Fruit fly (Drosophila melanogaster) whole organism, prepupa: ENCODE measurements around the gene Pde9.
A peak's percentile ranks its signal among the peaks of the same experiment; 100 is the strongest.

Experiments used
- Blimp-1 ChIP-seq: fragments of 200-800 bp; sonication (Bioruptor generic); optimal IDR thresholded peaks from 3 replicates; lab custom pipeline; 2017; ENCODE audit warnings: missing biosample characterization, missing genetic modification characterization, mild to moderate bottlenecking, moderate library complexity, missing genetic modification reagents
- CG10631 ChIP-seq: fragments of 200-800 bp; sonication (Bioruptor generic); optimal IDR thresholded peaks from 2 replicates; lab custom pipeline; 2016; ENCODE audit warnings: missing biosample characterization, missing genetic modification characterization
- CG10669 ChIP-seq: fragments of 200-800 bp; sonication (Bioruptor generic); optimal IDR thresholded peaks from 3 replicates; lab custom pipeline; 2018; ENCODE audit warnings: missing biosample characterization, mild to moderate bottlenecking, missing genetic modification characterization, moderate library complexity
- CG11294 ChIP-seq: fragments of 200-800 bp; sonication (Bioruptor generic); IDR thresholded peaks from 2 replicates; pipeline ENCODE4 v1.3.6; 2022; ENCODE audit warnings: missing biosample characterization, missing genetic modification characterization
- CG11762 ChIP-seq: fragments of 200-800 bp; sonication (Bioruptor generic); optimal IDR thresholded peaks from 3 replicates; lab custom pipeline; 2016; ENCODE audit warnings: missing biosample characterization, missing genetic modification characterization; ENCODE audit not compliant: insufficient read depth
- CG11902 ChIP-seq: fragments of 200-800 bp; sonication (Bioruptor generic); optimal IDR thresholded peaks from 3 replicates; lab custom pipeline; 2016; ENCODE audit warnings: missing biosample characterization, missing genetic modification characterization
- CG15336 ChIP-seq: fragments of 200-800 bp; sonication (Bioruptor generic); IDR thresholded peaks from 2 replicates; pipeline ENCODE4 v1.3.6; 2022; ENCODE audit warnings: missing biosample characterization, missing genetic modification characterization
- CG1621 ChIP-seq: fragments of 200-800 bp; sonication (Bioruptor generic); optimal IDR thresholded peaks from 3 replicates; lab custom pipeline; 2018; ENCODE audit warnings: missing biosample characterization, mild to moderate bottlenecking, missing genetic modification characterization
- CG3032 ChIP-seq: fragments of 200-800 bp; optimal IDR thresholded peaks from 2 replicates; lab custom pipeline; 2019; ENCODE audit warnings: missing biosample characterization, mild to moderate bottlenecking, missing genetic modification characterization, moderate library complexity
- CG31627 ChIP-seq: fragments of 200-800 bp; sonication (Bioruptor generic); optimal IDR thresholded peaks from 3 replicates; lab custom pipeline; 2016; ENCODE audit warnings: missing biosample characterization, missing genetic modification characterization
- CG32006 ChIP-seq: fragments of 200-800 bp; sonication (Bioruptor generic); optimal IDR thresholded peaks from 3 replicates; lab custom pipeline; 2017; ENCODE audit warnings: missing biosample characterization, mild to moderate bottlenecking, missing genetic modification characterization
- CG34406 ChIP-seq: fragments of 200-800 bp; sonication (Bioruptor generic); optimal IDR thresholded peaks from 3 replicates; lab custom pipeline; 2016; ENCODE audit warnings: missing biosample characterization, missing genetic modification characterization
- CG4318 ChIP-seq: fragments of 200-800 bp; sonication (Bioruptor generic); optimal IDR thresholded peaks from 3 replicates; lab custom pipeline; 2017; ENCODE audit warnings: missing biosample characterization, mild to moderate bottlenecking, missing genetic modification characterization
- CG6163 ChIP-seq: fragments of 200-800 bp; sonication (Bioruptor generic); IDR thresholded peaks from 3 replicates; pipeline ENCODE4 v1.3.6; 2022; ENCODE audit warnings: missing biosample characterization, missing genetic modification characterization
- CG6276 ChIP-seq: fragments of 200-800 bp; sonication (Bioruptor generic); optimal IDR thresholded peaks from 2 replicates; lab custom pipeline; 2017; ENCODE audit warnings: missing biosample characterization, mild to moderate bottlenecking, missing genetic modification characterization
- CG6808 ChIP-seq: fragments of 200-800 bp; sonication (Bioruptor generic); optimal IDR thresholded peaks from 3 replicates; lab custom pipeline; 2017; ENCODE audit warnings: missing biosample characterization, missing genetic modification characterization, mild to moderate bottlenecking, moderate library complexity, missing genetic modification reagents
- CG7368 ChIP-seq: fragments of 200-800 bp; sonication (Bioruptor generic); optimal IDR thresholded peaks from 3 replicates; lab custom pipeline; 2016; ENCODE audit warnings: missing biosample characterization, missing genetic modification characterization
- CG8319 ChIP-seq: fragments of 200-800 bp; sonication (Bioruptor generic); optimal IDR thresholded peaks from 3 replicates; lab custom pipeline; 2016; ENCODE audit warnings: missing biosample characterization, missing genetic modification characterization
- Eip75B ChIP-seq: fragments of 200-800 bp; sonication (Bioruptor generic); optimal IDR thresholded peaks from 3 replicates; lab custom pipeline; 2016; ENCODE audit warnings: missing biosample characterization, missing genetic modification characterization
- Eip78C ChIP-seq: fragments of 200-800 bp; sonication (Bioruptor generic); peaks from one replicate; lab custom pipeline; 2016; ENCODE audit warnings: missing biosample characterization, missing genetic modification characterization
- Eip93F ChIP-seq: fragments of 200-800 bp; sonication (Bioruptor generic); optimal IDR thresholded peaks from 2 replicates; lab custom pipeline; 2016; ENCODE audit warnings: missing biosample characterization, mild to moderate bottlenecking, missing genetic modification characterization
- Ets21C ChIP-seq: fragments of 200-800 bp; sonication (Bioruptor generic); optimal IDR thresholded peaks from 3 replicates; lab custom pipeline; 2016; ENCODE audit warnings: missing biosample characterization, missing genetic modification characterization
- Gug ChIP-seq: fragments of 200-800 bp; sonication (Bioruptor generic); IDR thresholded peaks from 2 replicates; pipeline ENCODE4 v1.3.6; 2022; ENCODE audit warnings: missing biosample characterization, missing genetic modification characterization
- Hr4 ChIP-seq: fragments of 200-800 bp; sonication (Bioruptor generic); optimal IDR thresholded peaks from 3 replicates; lab custom pipeline; 2016; ENCODE audit warnings: missing biosample characterization, missing genetic modification characterization
- Lpt ChIP-seq: fragments of 200-800 bp; sonication (Bioruptor generic); optimal IDR thresholded peaks from 3 replicates; lab custom pipeline; 2016; ENCODE audit warnings: missing biosample characterization, missing genetic modification characterization
- OdsH ChIP-seq: fragments of 200-800 bp; sonication (Bioruptor generic); optimal IDR thresholded peaks from 3 replicates; lab custom pipeline; 2016; ENCODE audit warnings: missing biosample characterization, missing genetic modification characterization
- Sox14 ChIP-seq: fragments of 200-800 bp; sonication (Bioruptor generic); optimal IDR thresholded peaks from 3 replicates; lab custom pipeline; 2016; ENCODE audit warnings: missing biosample characterization, missing genetic modification characterization
- Sox15 ChIP-seq: fragments of 200-800 bp; sonication (Bioruptor generic); optimal IDR thresholded peaks from 3 replicates; lab custom pipeline; 2016; ENCODE audit warnings: missing biosample characterization, missing genetic modification characterization
- achi ChIP-seq: fragments of 200-800 bp; sonication (Bioruptor generic); optimal IDR thresholded peaks from 3 replicates; lab custom pipeline; 2016; ENCODE audit warnings: missing biosample characterization, missing genetic modification characterization
- acj6 ChIP-seq: fragments of 200-800 bp; sonication (Bioruptor generic); optimal IDR thresholded peaks from 3 replicates; lab custom pipeline; 2016; ENCODE audit warnings: missing biosample characterization, missing genetic modification characterization
- cyc ChIP-seq: fragments of 200-800 bp; sonication (Bioruptor generic); optimal IDR thresholded peaks from 3 replicates; lab custom pipeline; 2016; ENCODE audit warnings: missing biosample characterization, missing genetic modification characterization
- dac ChIP-seq: fragments of 200-800 bp; sonication (Bioruptor generic); optimal IDR thresholded peaks from 2 replicates; lab custom pipeline; 2017; ENCODE audit warnings: missing biosample characterization, mild to moderate bottlenecking, missing genetic modification characterization
- dsx ChIP-seq: fragments of 200-800 bp; optimal IDR thresholded peaks from 3 replicates; lab custom pipeline; 2019; ENCODE audit warnings: missing biosample characterization, mild to moderate bottlenecking, missing genetic modification characterization, moderate library complexity; ENCODE audit not compliant: poor library complexity, severe bottlenecking
- esn ChIP-seq: fragments of 200-800 bp; sonication (Bioruptor generic); optimal IDR thresholded peaks from 2 replicates; lab custom pipeline; 2016; ENCODE audit warnings: missing biosample characterization, mild to moderate bottlenecking, missing genetic modification characterization, moderate library complexity
- fd85E ChIP-seq: fragments of 200-800 bp; sonication (Bioruptor generic); optimal IDR thresholded peaks from 3 replicates; lab custom pipeline; 2016; ENCODE audit warnings: missing biosample characterization, missing genetic modification characterization
- fkh ChIP-seq: fragments of 200-800 bp; sonication (Bioruptor generic); optimal IDR thresholded peaks from 3 replicates; lab custom pipeline; 2017; ENCODE audit warnings: missing biosample characterization, mild to moderate bottlenecking, missing genetic modification characterization, moderate library complexity
- lz ChIP-seq: fragments of 200-800 bp; sonication (Bioruptor generic); optimal IDR thresholded peaks from 3 replicates; lab custom pipeline; 2016; ENCODE audit warnings: missing biosample characterization, missing genetic modification characterization
- pdm3 ChIP-seq: fragments of 200-800 bp; sonication (Bioruptor generic); optimal IDR thresholded peaks from 3 replicates; lab custom pipeline; 2016; ENCODE audit warnings: missing biosample characterization, missing genetic modification characterization
- salr ChIP-seq, 2 experiments: fragments of 200-800 bp; sonication (Bioruptor generic); optimal IDR thresholded peaks; 3 replicates each; lab custom pipeline; 2016 to 2018; ENCODE audit warnings: missing biosample characterization in 2 of 2, missing genetic modification characterization in 2 of 2, mild to moderate bottlenecking in 1 of 2
- spab ChIP-seq: fragments of 200-800 bp; sonication (Bioruptor generic); optimal IDR thresholded peaks from 2 replicates; lab custom pipeline; 2017; ENCODE audit warnings: missing biosample characterization, mild to moderate bottlenecking, missing genetic modification characterization, missing genetic modification reagents
- svp ChIP-seq: fragments of 200-800 bp; sonication (Bioruptor generic); peaks from one replicate; lab custom pipeline; 2016; ENCODE audit warnings: missing biosample characterization, missing genetic modification characterization
- vri ChIP-seq: fragments of 200-800 bp; sonication (Bioruptor generic); optimal IDR thresholded peaks from 3 replicates; lab custom pipeline; 2016; ENCODE audit warnings: missing biosample characterization, mild to moderate bottlenecking, missing genetic modification characterization

Pde9 gene

DNA sequence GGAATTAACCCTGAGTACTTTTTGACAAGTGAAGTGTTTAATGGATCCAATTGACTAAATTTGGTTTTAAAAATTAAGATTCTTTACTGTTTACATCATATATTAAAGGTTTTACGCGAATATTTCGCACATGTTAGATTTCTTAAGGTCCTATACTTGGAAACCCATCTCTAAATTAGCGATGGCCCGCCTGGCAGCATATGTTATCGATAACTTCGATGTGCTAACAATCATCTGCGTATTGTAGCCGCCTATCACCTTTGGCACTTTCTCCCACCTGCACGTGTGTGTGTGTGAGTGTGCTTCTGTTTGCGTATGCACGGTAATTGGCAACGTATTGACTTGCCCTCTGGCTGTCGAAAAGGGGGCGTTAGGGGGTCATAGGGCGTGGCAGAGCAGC is 75.6 kb downstream of the Pde9 start:
- TF ChIP-seq esn (no peak), pdm3 (GFP tag; lab: Kevin White, UChicago) (no peak), CG3032 (no peak), Eip93F (no peak), Eip78C (GFP tag; lab: Kevin White, UChicago) (no peak)

DNA sequence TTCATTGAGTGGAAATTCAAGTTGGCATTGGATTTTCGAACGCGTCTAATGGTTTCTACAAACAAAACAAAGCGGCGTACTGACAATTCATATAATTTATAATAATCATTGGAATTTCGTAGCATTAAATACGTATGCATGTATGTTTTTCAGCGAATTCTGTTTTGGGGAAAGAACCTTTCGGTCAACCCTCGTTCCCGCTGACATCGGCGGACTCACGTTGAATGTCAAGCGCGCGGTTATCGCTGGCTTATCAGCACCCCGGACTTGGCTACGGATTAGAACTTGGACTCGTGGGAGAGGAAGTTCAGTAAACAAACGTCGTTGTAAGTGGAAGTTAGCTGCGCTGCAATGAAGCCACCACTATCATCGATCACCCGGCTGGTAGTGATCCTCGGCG is 95.8 kb downstream of the Pde9 start, which contains the start of gene Nep6:
Gene Nep6 (plus strand): TSS at position 305 of the 400 bp plus-strand sequence.
- TF ChIP-seq svp (GFP tag; lab: Kevin White, UChicago) = peak; percentile 83
- no peak for TF ChIP-seq fd85E (GFP tag; lab: Kevin White, UChicago)
- no peak for TF ChIP-seq CG6276

DNA sequence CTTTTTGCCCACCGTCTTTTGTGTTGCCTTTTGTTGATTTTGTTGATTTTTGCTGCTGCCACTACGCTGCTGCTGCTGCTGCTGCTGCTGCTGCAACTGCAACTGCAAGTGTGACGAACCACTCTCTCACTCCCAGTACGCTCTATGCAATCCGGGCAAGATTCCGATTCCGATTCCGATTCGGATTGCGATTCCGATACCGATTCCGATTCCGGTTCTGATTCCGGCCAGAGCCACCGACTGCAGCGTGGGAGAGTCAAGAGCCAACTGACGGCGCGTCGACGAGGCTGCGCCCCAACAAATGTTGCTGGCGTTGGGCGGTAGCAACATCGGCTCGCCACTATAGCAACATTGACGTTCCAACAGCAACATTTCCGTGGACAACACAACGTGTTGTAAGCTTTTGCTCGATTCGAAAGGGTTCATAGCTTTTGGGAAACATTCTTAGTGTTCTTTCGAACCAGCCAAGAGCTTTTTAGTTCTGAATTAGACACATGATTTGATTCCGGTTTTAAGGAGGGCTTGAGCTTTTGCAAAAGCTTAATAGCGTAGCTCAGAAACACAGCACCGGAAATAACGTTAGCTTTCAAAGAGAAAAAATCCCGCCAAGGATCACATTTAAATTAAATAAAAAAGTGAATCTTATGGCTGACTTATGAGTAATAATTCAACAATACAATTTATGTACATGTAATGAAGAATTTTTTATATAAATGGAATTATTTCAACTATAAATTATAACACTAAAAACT is 112.3 kb downstream of the Pde9 start, which contains the start of gene CG32647:
Gene CG32647 (minus strand): TSS at position 269 of the 752 bp plus-strand sequence.
- TF ChIP-seq Hr4 (GFP tag; lab: Kevin White, UChicago) = no peak
- no peak for TF ChIP-seq CG11902 (GFP tag; lab: Kevin White, UChicago)
- no peak for TF ChIP-seq CG10631 (GFP tag; lab: Kevin White, UChicago)
- TF ChIP-seq Eip75B (GFP tag; lab: Kevin White, UChicago) = no peak
- no peak for TF ChIP-seq CG34406 (GFP tag; lab: Kevin White, UChicago)
- peak; percentile 65 for TF ChIP-seq Eip78C (GFP tag; lab: Kevin White, UChicago)
- no peak for TF ChIP-seq Ets21C (GFP tag; lab: Kevin White, UChicago)
- no peak for TF ChIP-seq CG8319 (GFP tag; lab: Kevin White, UChicago)
- TF ChIP-seq CG11294 = no peak
- TF ChIP-seq OdsH = no peak
- TF ChIP-seq CG4318 (GFP tag; lab: Kevin White, UChicago) = no peak
- TF ChIP-seq CG7368 (GFP tag; lab: Kevin White, UChicago) = no peak
- TF ChIP-seq Gug (GFP tag; lab: Robert Waterston, UW) = no peak
- peak; percentile 54 for TF ChIP-seq svp (GFP tag; lab: Kevin White, UChicago)
- TF ChIP-seq, all 60 proteins: peak for 2

DNA sequence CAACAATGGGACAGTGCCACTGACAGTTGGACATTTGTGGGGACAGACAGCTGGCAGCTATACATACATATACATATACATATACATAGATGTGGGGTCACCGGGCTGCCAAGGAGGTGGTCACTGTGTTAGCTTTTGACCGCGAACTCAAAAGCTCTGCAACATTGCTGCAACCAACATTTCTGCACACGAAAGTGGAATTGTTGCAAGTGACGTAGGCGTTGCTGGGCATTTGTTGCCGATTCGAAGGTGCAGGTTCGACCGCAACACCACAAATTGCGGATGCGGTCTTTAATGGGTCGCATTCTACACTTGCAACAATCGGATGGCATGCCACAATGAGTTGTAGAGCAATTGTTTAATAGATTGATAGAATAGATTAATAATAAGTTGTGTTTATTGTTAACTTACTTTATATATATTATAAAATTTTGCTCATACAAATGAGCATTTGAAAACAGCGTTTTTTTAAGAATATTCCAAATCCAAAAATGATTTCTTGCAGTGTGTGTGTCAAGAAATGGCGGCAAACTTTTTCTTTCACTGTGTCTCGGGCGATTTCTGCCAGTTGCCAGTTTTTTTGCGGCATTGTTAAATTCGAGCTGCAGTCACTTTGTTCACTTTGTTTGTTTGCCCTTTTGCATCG is 119.2 kb downstream of the Pde9 start:
- TF ChIP-seq CG11294 = no peak
- peak; percentile 25 for TF ChIP-seq achi
- no peak for TF ChIP-seq CG7368 (GFP tag; lab: Kevin White, UChicago)
- peak; percentile 36; the same call in 1 of the 2 replicates for TF ChIP-seq Gug (GFP tag; lab: Robert Waterston, UW)
- no peak for TF ChIP-seq CG6163
- no peak for TF ChIP-seq svp (GFP tag; lab: Kevin White, UChicago)
- TF ChIP-seq Eip93F = no peak
- no peak for TF ChIP-seq CG1621 (tag; lab: Kevin White, UChicago)
- TF ChIP-seq CG31627 (GFP tag; lab: Kevin White, UChicago) = no peak
- no peak for TF ChIP-seq salr (GFP tag; optimal IDR thresholded peaks at IDR 0.05; lab: Kevin White, UChicago)
- TF ChIP-seq spab (GFP tag; lab: Kevin White, UChicago) = no peak
- TF ChIP-seq CG6808 (GFP tag; lab: Kevin White, UChicago) = peak; percentile 20
- TF ChIP-seq CG15336 = no peak
- no peak for TF ChIP-seq lz (GFP tag; lab: Kevin White, UChicago)
- TF ChIP-seq fkh (GFP tag; lab: Kevin White, UChicago) = no peak
- no peak for TF ChIP-seq Lpt
- no peak for TF ChIP-seq Sox14 (GFP tag; lab: Kevin White, UChicago)
- TF ChIP-seq cyc (GFP tag; lab: Kevin White, UChicago) = peak; percentile 7
- peak; percentile 81 for TF ChIP-seq Eip78C (GFP tag; lab: Kevin White, UChicago)
- no peak for TF ChIP-seq vri
- peak; percentile 13 for TF ChIP-seq CG3032
- peak; percentile 0 for TF ChIP-seq CG11762 (GFP tag; lab: Kevin White, UChicago)
- peak; percentile 27 for TF ChIP-seq CG10669
- TF ChIP-seq Eip75B (GFP tag; lab: Kevin White, UChicago) = no peak
- TF ChIP-seq Sox15 (GFP tag; lab: Kevin White, UChicago) = no peak
- TF ChIP-seq acj6 = peak; percentile 22
- TF ChIP-seq dsx (GFP tag; lab: Kevin White, UChicago) = no peak
- TF ChIP-seq CG32006 (GFP tag; lab: Kevin White, UChicago) = peak; percentile 63
- TF ChIP-seq Blimp-1 = no peak
- TF ChIP-seq OdsH = peak; percentile 15
- TF ChIP-seq dac (GFP tag; lab: Kevin White, UChicago) = no peak
- peak; percentile 7 for TF ChIP-seq CG34406 (GFP tag; lab: Kevin White, UChicago)
